Worm (Caenorhabditis elegans): ENCODE data around the gene lgc-36.

ce11 chrV:11265482-11265881, 6.7 kb upstream of the lgc-36 start, which contains the start of gene cln-3.1:
- TF ChIP-seq pha-4 (tag; optimal IDR thresholded peaks at IDR 0.05) (no peak), pros-1 (tag; optimal IDR thresholded peaks at IDR 0.05) (no peak), ceh-31 (tag; optimal IDR thresholded peaks at IDR 0.05) (no peak), ama-1 (optimal IDR thresholded peaks at IDR 0.05) (no peak), fax-1 (tag; optimal IDR thresholded peaks at IDR 0.05) (no peak), unc-42 (tag; optimal IDR thresholded peaks at IDR 0.05) (no peak)
